Worm (Caenorhabditis elegans): Measurements from ENCODE around the gene set-30.

- TF ChIP-seq nhr-11 (tag; optimal IDR thresholded peaks at IDR 0.05): no peak
- no peak for TF ChIP-seq nhr-10 (tag; optimal IDR thresholded peaks at IDR 0.05)
- TF ChIP-seq egl-27 (tag; optimal IDR thresholded peaks at IDR 0.05): no peak
- TF ChIP-seq ZK546.5 (tag; optimal IDR thresholded peaks at IDR 0.05): no peak
- no peak for TF ChIP-seq ctbp-1 (GFP tag; IDR thresholded peaks at IDR 0.05)
- no peak for TF ChIP-seq unc-130 (GFP tag; optimal IDR thresholded peaks at IDR 0.05)
- TF ChIP-seq unc-62 (GFP tag; optimal IDR thresholded peaks at IDR 0.05 in 1 of 2): no peak
- TF ChIP-seq unc-62 (tag; optimal IDR thresholded peaks at IDR 0.05): no peak
- TF ChIP-seq nhr-237 (tag; optimal IDR thresholded peaks at IDR 0.05): no peak
- TF ChIP-seq pha-4 (GFP tag; IDR thresholded peaks at IDR 0.05): no peak
- TF ChIP-seq pha-4 (tag; optimal IDR thresholded peaks at IDR 0.05): no peak
- TF ChIP-seq lin-15B (tag; optimal IDR thresholded peaks at IDR 0.05): no peak
Measured at ce11 chrX:4974486-4974885, 24.6 kb upstream of the set-30 start.

All from whole organism, L4 larva.